Worm (Caenorhabditis elegans): Measurements from ENCODE around the gene T04A8.7.
A peak's percentile ranks its signal among the peaks of the same experiment; 100 is the strongest.

ce11 chrIII:4721750-4722149 lies 26.6 kb downstream of the T04A8.7 start, which contains the start of gene acy-1:
- peak; percentile 43 for TF ChIP-seq ham-2 (GFP tag; optimal IDR thresholded peaks at IDR 0.05)
- TF ChIP-seq blmp-1 (tag; optimal IDR thresholded peaks at IDR 0.05): peak; percentile 12
- no peak for TF ChIP-seq unc-39 (tag; optimal IDR thresholded peaks at IDR 0.05)
- peak; percentile 33 for TF ChIP-seq unc-62 (GFP tag; optimal IDR thresholded peaks at IDR 0.05)

All from whole organism, mixed stage, embryonic.